Fruit fly (Drosophila melanogaster): ENCODE data around the gene AdamTS-B.
A peak's percentile ranks its signal among the peaks of the same experiment; 100 is the strongest.

The AdamTS-B gene

DNA sequence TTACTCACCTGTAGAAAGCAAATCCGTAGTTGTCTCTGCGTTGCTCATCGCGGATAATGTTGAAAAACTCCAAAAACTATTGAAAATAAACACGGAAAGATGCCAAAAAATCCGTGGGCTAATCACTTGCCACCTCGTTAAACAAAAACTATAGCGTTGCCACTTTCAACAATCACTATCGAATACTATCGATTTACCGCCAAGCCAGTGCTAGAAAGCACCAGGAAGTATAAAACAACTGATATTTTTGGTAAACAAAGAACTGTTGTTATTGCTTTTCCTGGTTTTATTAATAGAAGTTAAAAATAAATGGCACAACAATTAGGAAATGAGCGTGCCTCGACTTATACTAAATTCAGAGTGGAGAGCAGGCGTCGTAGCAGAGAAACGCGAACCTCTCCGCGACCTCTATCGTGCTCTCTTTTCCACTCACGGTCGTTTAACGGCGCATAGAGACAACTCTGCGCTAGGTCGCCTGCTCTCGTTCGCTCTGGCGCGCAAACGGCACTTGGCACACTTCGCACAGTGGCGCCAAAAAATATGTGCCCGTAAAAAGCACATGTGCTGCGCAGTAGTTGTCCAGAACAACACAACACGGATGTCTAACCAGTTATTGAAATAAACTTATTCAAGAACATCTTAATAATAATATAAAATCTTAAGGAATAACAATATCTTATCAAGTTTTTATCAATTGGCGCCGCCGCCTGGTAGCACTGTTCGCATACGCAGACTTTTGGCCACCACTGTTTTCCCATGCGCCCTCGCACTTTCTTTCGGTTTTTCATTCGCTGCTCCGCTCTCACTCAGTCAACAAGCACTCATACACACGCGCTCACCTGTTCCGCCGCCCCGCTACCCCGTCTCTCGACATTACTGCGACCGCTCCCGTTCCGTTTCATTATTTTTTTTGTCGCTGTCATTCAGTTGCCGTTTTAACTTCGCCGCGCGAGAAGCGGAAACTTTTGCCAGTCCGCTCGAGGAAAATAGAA is 56.8 kb downstream of the AdamTS-B start, which contains the start of the genes lin-52 and CG15771 (continued):
- TF ChIP-seq Asciz (GFP tag; optimal IDR thresholded peaks at IDR 0.05) (peak; percentile 91), CG8359 (GFP tag; optimal IDR thresholded peaks at IDR 0.05; ENCODE audit: borderline replicate concordance) (peak; percentile 86), CG5245 (GFP tag; optimal IDR thresholded peaks at IDR 0.05) (peak; percentile 83), gt (GFP tag; IDR thresholded peaks at IDR 0.05) (peak; percentile 77), GATAe (GFP tag; conservative IDR thresholded peaks at IDR 0.05) (peak; percentile 86), H2.0 (GFP tag; IDR thresholded peaks at IDR 0.05) (peak; percentile 87), CG13894 (tag; optimal IDR thresholded peaks at IDR 0.05) (peak; percentile 95), Max (GFP tag; optimal IDR thresholded peaks at IDR 0.05) (peak; percentile 95), ERR (GFP tag; optimal IDR thresholded peaks at IDR 0.05) (peak; percentile 59), CG34422 (GFP tag; IDR thresholded peaks at IDR 0.05) (peak; percentile 91), HmgZ (tag; optimal IDR thresholded peaks at IDR 0.05) (peak; percentile 94), CG7556 (GFP tag; optimal IDR thresholded peaks at IDR 0.05) (peak; percentile 97), zfh2 (GFP tag; optimal IDR thresholded peaks at IDR 0.05) (peak; percentile 44), CG6272 (GFP tag; IDR thresholded peaks at IDR 0.05) (peak; percentile 87), sug (tag; optimal IDR thresholded peaks at IDR 0.05) (peak; percentile 96), danr (GFP tag; IDR thresholded peaks at IDR 0.05) (peak; percentile 93), tap (tag; optimal IDR thresholded peaks at IDR 0.05) (peak; percentile 92), abd-A (tag; optimal IDR thresholded peaks at IDR 0.05) (peak; percentile 86), CG14965 (GFP tag; optimal IDR thresholded peaks at IDR 0.05; ENCODE audit: borderline replicate concordance) (no peak), CG18262 (tag; optimal IDR thresholded peaks at IDR 0.05) (peak; percentile 94), esg (GFP tag; conservative IDR thresholded peaks at IDR 0.05) (peak; percentile 96), Fer2 (tag; optimal IDR thresholded peaks at IDR 0.05) (peak; percentile 90), B-H2 (GFP tag; optimal IDR thresholded peaks at IDR 0.05) (peak; percentile 93), CG4730 (GFP tag; IDR thresholded peaks at IDR 0.05) (peak; percentile 91), CG11247 (GFP tag; IDR thresholded peaks at IDR 0.05) (peak; percentile 93), grn (GFP tag; optimal IDR thresholded peaks at IDR 0.05) (peak; percentile 45), ssp (GFP tag; IDR thresholded peaks at IDR 0.05) (peak; percentile 89), pros (GFP tag; optimal IDR thresholded peaks at IDR 0.05) (peak; percentile 89), nerfin-1 (tag; optimal IDR thresholded peaks at IDR 0.05) (peak; percentile 91), BEAF-32 (GFP tag; optimal IDR thresholded peaks at IDR 0.05) (peak; percentile 84), jigr1 (GFP tag; IDR thresholded peaks at IDR 0.05) (peak; percentile 91), stc (GFP tag; IDR thresholded peaks at IDR 0.05) (peak; percentile 91), CG10147 (GFP tag; optimal IDR thresholded peaks at IDR 0.05) (peak; percentile 93), Bdp1 (GFP tag; optimal IDR thresholded peaks at IDR 0.05) (peak; percentile 55), CG43689 (GFP tag; IDR thresholded peaks at IDR 0.05) (peak; percentile 83), twi (tag; optimal IDR thresholded peaks at IDR 0.05) (peak; percentile 91), CG8765 (GFP tag; IDR thresholded peaks at IDR 0.05) (peak; percentile 82), inv (GFP tag; IDR thresholded peaks at IDR 0.05; ENCODE audit: partially characterized antibody) (peak; percentile 40; the same call in 1 of the 2 replicates), CG32532 (GFP tag; IDR thresholded peaks at IDR 0.05) (peak; percentile 97), CG1647 (GFP tag; optimal IDR thresholded peaks at IDR 0.05) (peak; percentile 53), CG1602 (GFP tag; optimal IDR thresholded peaks at IDR 0.05) (peak; percentile 84), gro (GFP tag; optimal IDR thresholded peaks at IDR 0.05) (peak; percentile 63), CG14667 (GFP tag; IDR thresholded peaks at IDR 0.05) (peak; percentile 93), vvl (GFP tag; IDR thresholded peaks at IDR 0.05) (peak; percentile 95), CG5180 (GFP tag; optimal IDR thresholded peaks at IDR 0.05) (peak; percentile 88), CG9876 (GFP tag; optimal IDR thresholded peaks at IDR 0.05) (peak; percentile 5), CG13287 (GFP tag; IDR thresholded peaks at IDR 0.05; ENCODE audit: partially characterized antibody) (peak; percentile 67), peb (GFP tag; IDR thresholded peaks at IDR 0.05) (peak; percentile 94)
